Fruit fly (Drosophila melanogaster): ENCODE results near the gene gcm2.

The gcm2 gene

dm6 chr2L:9598390-9598789 is 10.0 kb upstream of the gcm2 start (continued):
- TF ChIP-seq gcm (GFP tag; optimal IDR thresholded peaks at IDR 0.05) (peak; percentile 78), CG3726 (GFP tag; IDR thresholded peaks at IDR 0.05) (0 out of 3 replicates have a peak, but pooled peaks have one; percentile 57), CG10366 (GFP tag; IDR thresholded peaks at IDR 0.05) (peak; percentile 68), dati (GFP tag; IDR thresholded peaks at IDR 0.05) (0 out of 2 replicates have a peak, but pooled peaks have one; percentile 35), hkb (optimal IDR thresholded peaks at IDR 0.05) (no peak), hkb (GFP tag; IDR thresholded peaks at IDR 0.05) (peak; percentile 67), disco-r (GFP tag; optimal IDR thresholded peaks at IDR 0.05) (no peak), lov (optimal IDR thresholded peaks at IDR 0.05) (no peak), lov (GFP tag; IDR thresholded peaks at IDR 0.05) (peak; percentile 93; the same call in 2 of the 3 replicates), CG12769 (tag; optimal IDR thresholded peaks at IDR 0.05) (no peak), CG3847 (GFP tag; IDR thresholded peaks at IDR 0.05) (peak; percentile 56), CrebB (tag; optimal IDR thresholded peaks at IDR 0.05) (no peak), sisA (GFP tag; IDR thresholded peaks at IDR 0.05) (peak; percentile 80), CG14710 (tag; optimal IDR thresholded peaks at IDR 0.05) (peak; percentile 78), fd3F (GFP tag; optimal IDR thresholded peaks at IDR 0.05) (no peak), CG1792 (GFP tag; optimal IDR thresholded peaks at IDR 0.05) (no peak), ap (GFP tag; IDR thresholded peaks at IDR 0.05) (peak; percentile 43), grau (tag; optimal IDR thresholded peaks at IDR 0.05) (peak; percentile 76), zf30C (GFP tag; optimal IDR thresholded peaks at IDR 0.05) (peak; percentile 66), vnd (GFP tag; IDR thresholded peaks at IDR 0.05; ENCODE audit: partially characterized antibody) (no peak), CG13424 (tag; optimal IDR thresholded peaks at IDR 0.05) (peak; percentile 61), CG8290 (GFP tag; optimal IDR thresholded peaks at IDR 0.05) (peak; percentile 35), CG8290 (tag; optimal IDR thresholded peaks at IDR 0.05) (peak in 1 of 2 experiments; percentile 20), Ada2b (GFP tag; IDR thresholded peaks at IDR 0.05) (peak; percentile 36; the same call in 1 of the 2 replicates), zen2 (GFP tag; IDR thresholded peaks at IDR 0.05; ENCODE audit: partially characterized antibody) (no peak), esg (GFP tag; conservative IDR thresholded peaks at IDR 0.05) (peak; percentile 61; the same call in 1 of the 2 replicates), CG17361 (GFP tag; IDR thresholded peaks at IDR 0.05) (peak; percentile 63; the same call in 2 of the 3 replicates), sim (GFP tag; IDR thresholded peaks at IDR 0.05) (peak; percentile 71), phol (tag; optimal IDR thresholded peaks at IDR 0.05) (peak; percentile 76), pita (GFP tag; optimal IDR thresholded peaks at IDR 0.05) (no peak), CG7372 (GFP tag; IDR thresholded peaks at IDR 0.05) (peak; percentile 50; the same call in 1 of the 2 replicates), maf-S (GFP tag; optimal IDR thresholded peaks at IDR 0.05) (no peak), Opbp (GFP tag; IDR thresholded peaks at IDR 0.05; ENCODE audit: partially characterized antibody) (no peak), CG18262 (tag; optimal IDR thresholded peaks at IDR 0.05) (peak; percentile 85), CG9437 (GFP tag; optimal IDR thresholded peaks at IDR 0.05) (no peak), sr (GFP tag; IDR thresholded peaks at IDR 0.05) (0 out of 3 replicates have a peak, but pooled peaks have one; percentile 18), Rx (GFP tag; IDR thresholded peaks at IDR 0.05) (peak; percentile 77), CG8478 (optimal IDR thresholded peaks at IDR 0.05) (no peak), CG11247 (GFP tag; IDR thresholded peaks at IDR 0.05) (peak; percentile 54; the same call in 1 of the 2 replicates), Bteb2 (GFP tag; optimal IDR thresholded peaks at IDR 0.05) (no peak), luna (GFP tag; optimal IDR thresholded peaks at IDR 0.05) (no peak), CG6683 (GFP tag; optimal IDR thresholded peaks at IDR 0.05) (no peak), CTCF (GFP tag; optimal IDR thresholded peaks at IDR 0.05) (no peak), dimm (GFP tag; IDR thresholded peaks at IDR 0.05) (peak; percentile 44; the same call in 1 of the 2 replicates), CG4820 (GFP tag; optimal IDR thresholded peaks at IDR 0.05) (peak; percentile 71), CG18599 (GFP tag; optimal IDR thresholded peaks at IDR 0.05) (peak; percentile 43), Hr3 (GFP tag; optimal IDR thresholded peaks at IDR 0.05) (peak; percentile 55), fd96Cb (tag; optimal IDR thresholded peaks at IDR 0.05) (peak; percentile 75), CG7357 (GFP tag; IDR thresholded peaks at IDR 0.05) (peak; percentile 52; the same call in 1 of the 3 replicates), scrt (GFP tag; optimal IDR thresholded peaks at IDR 0.05) (peak; percentile 2), CG34422 (GFP tag; IDR thresholded peaks at IDR 0.05) (peak; percentile 75; the same call in 2 of the 3 replicates), sens (GFP tag) (peak; percentile 92), crp (GFP tag; optimal IDR thresholded peaks at IDR 0.05) (no peak)

Measured in whole organism, embryonic.